Fruit fly (Drosophila melanogaster) whole organism, embryonic: ENCODE measurements around the gene Snapin.

Experiments
- BEAF-32 ChIP-seq: fragments of 200-800 bp; sonication (Bioruptor generic); optimal IDR thresholded peaks from 3 replicates; lab custom pipeline; 2017; ENCODE audit warnings: missing biosample characterization, missing genetic modification characterization, mild to moderate bottlenecking, moderate library complexity, missing genetic modification reagents
- CG10267 ChIP-seq: fragments of 200-800 bp; sonication (Bioruptor generic); optimal IDR thresholded peaks from 2 replicates; lab custom pipeline; 2018; ENCODE audit warnings: missing biosample characterization, mild to moderate bottlenecking, missing genetic modification characterization, moderate library complexity
- CG10959 ChIP-seq: fragments of 200-800 bp; sonication (Bioruptor generic); IDR thresholded peaks from 2 replicates; pipeline ENCODE4 v1.3.6; 2022; ENCODE audit warnings: missing biosample characterization, missing genetic modification characterization
- CG11247 ChIP-seq: fragments of 200-800 bp; sonication (Bioruptor generic); IDR thresholded peaks from 2 replicates; pipeline ENCODE4 v1.3.6; 2022; ENCODE audit warnings: missing biosample characterization, missing genetic modification characterization
- CG13624 ChIP-seq: fragments of 200-800 bp; sonication (Bioruptor generic); optimal IDR thresholded peaks from 2 replicates; lab custom pipeline; 2016; ENCODE audit warnings: missing biosample characterization, missing genetic modification characterization
- CG15011 ChIP-seq: fragments of 200-800 bp; sonication (Bioruptor generic); optimal IDR thresholded peaks from 3 replicates; lab custom pipeline; 2018; ENCODE audit warnings: missing biosample characterization, mild to moderate bottlenecking, missing genetic modification characterization
- CG1529 ChIP-seq: fragments of 200-800 bp; sonication (Bioruptor generic); optimal IDR thresholded peaks from 3 replicates; lab custom pipeline; 2018; ENCODE audit warnings: missing biosample characterization, missing genetic modification characterization
- CG17359 ChIP-seq: fragments of 200-800 bp; sonication (Bioruptor generic); optimal IDR thresholded peaks from 3 replicates; lab custom pipeline; 2018; ENCODE audit warnings: missing biosample characterization, mild to moderate bottlenecking, missing genetic modification characterization, moderate library complexity
- CG18011 ChIP-seq: fragments of 200-800 bp; sonication (Bioruptor generic); optimal IDR thresholded peaks from 2 replicates; lab custom pipeline; 2017; ENCODE audit warnings: missing biosample characterization, missing genetic modification characterization, mild to moderate bottlenecking, moderate library complexity, missing genotype
- CG3065 ChIP-seq: fragments of 200-800 bp; sonication (Bioruptor generic); optimal IDR thresholded peaks from 2 replicates; lab custom pipeline; 2016; ENCODE audit warnings: missing biosample characterization, missing genetic modification characterization
- CG3847 ChIP-seq: fragments of 200-800 bp; sonication (Bioruptor generic); IDR thresholded peaks from 2 replicates; pipeline ENCODE4 v1.3.6; 2022; ENCODE audit warnings: missing biosample characterization, missing genetic modification characterization
- CG4424 ChIP-seq: fragments of 200-800 bp; sonication (Bioruptor generic); optimal IDR thresholded peaks from 3 replicates; lab custom pipeline; 2016; ENCODE audit warnings: missing biosample characterization, missing genetic modification characterization
- CG4617 ChIP-seq: fragments of 200-800 bp; sonication (Bioruptor generic); optimal IDR thresholded peaks from 3 replicates; lab custom pipeline; 2016; ENCODE audit warnings: missing biosample characterization, missing genetic modification characterization, borderline replicate concordance
- CG5245 ChIP-seq: fragments of 200-800 bp; sonication (Bioruptor generic); optimal IDR thresholded peaks from 3 replicates; lab custom pipeline; 2016; ENCODE audit warnings: missing biosample characterization, missing genetic modification characterization
- CG7987 ChIP-seq: fragments of 200-800 bp; sonication (Bioruptor generic); optimal IDR thresholded peaks from 2 replicates; lab custom pipeline; 2018; ENCODE audit warnings: missing biosample characterization, mild to moderate bottlenecking, missing genetic modification characterization, moderate library complexity
- CG8478 ChIP-seq: fragments of >200 bp; optimal IDR thresholded peaks from 2 replicates; lab custom pipeline; 2018
- CG8944 ChIP-seq: fragments of 200-800 bp; sonication (Bioruptor generic); optimal IDR thresholded peaks from 3 replicates; lab custom pipeline; 2016; ENCODE audit warnings: missing biosample characterization, missing genetic modification characterization
- CG9727 ChIP-seq: fragments of 200-800 bp; sonication (Bioruptor generic); optimal IDR thresholded peaks from 3 replicates; lab custom pipeline; 2017; ENCODE audit warnings: missing biosample characterization, mild to moderate bottlenecking, missing genetic modification characterization
- Dref ChIP-seq: fragments of 200-800 bp; sonication (Bioruptor generic); IDR thresholded peaks from 2 replicates; pipeline ENCODE4 v1.3.6; 2022; ENCODE audit warnings: missing biosample characterization, missing genetic modification characterization
- Hr78 ChIP-seq, 2 experiments: fragments of 200-800 bp in 1 of 2; fragments of >200 bp in 1 of 2; sonication (Bioruptor generic) in 1 of 2; optimal IDR thresholded peaks; 2 replicates each; lab custom pipeline; 2017 to 2019; ENCODE audit warnings: missing biosample characterization in 2 of 2, missing genetic modification characterization in 2 of 2, mild to moderate bottlenecking in 1 of 2, moderate library complexity in 1 of 2
- Jarid2 ChIP-seq: fragments of 200-800 bp; sonication (Bioruptor generic); optimal IDR thresholded peaks from 3 replicates; lab custom pipeline; 2017; ENCODE audit warnings: mild to moderate bottlenecking, missing biosample characterization, missing genetic modification reagents, missing genetic modification characterization
- Nf-YA ChIP-seq: fragments of 200-800 bp; sonication (Bioruptor generic); IDR thresholded peaks from 2 replicates; pipeline ENCODE4 v1.3.6; 2022; ENCODE audit warnings: missing biosample characterization, missing genetic modification characterization
- Nf-YC ChIP-seq: fragments of 200-800 bp; optimal IDR thresholded peaks from 3 replicates; lab custom pipeline; 2019; ENCODE audit warnings: missing biosample characterization, mild to moderate bottlenecking, missing genetic modification characterization, moderate library complexity
- Scr ChIP-seq: fragments of 200-800 bp; sonication (Bioruptor generic); IDR thresholded peaks from 2 replicates; pipeline ENCODE4 v1.3.6; 2022; ENCODE audit warnings: missing biosample characterization, missing genetic modification characterization; ENCODE audit not compliant: partially characterized antibody
- Side ChIP-seq: fragments of 200-800 bp; sonication (Bioruptor generic); optimal IDR thresholded peaks from 2 replicates; lab custom pipeline; 2016; ENCODE audit warnings: missing biosample characterization, missing genetic modification characterization
- Sox102F ChIP-seq: fragments of 200-800 bp; sonication (Bioruptor generic); optimal IDR thresholded peaks from 2 replicates; lab custom pipeline; 2018; ENCODE audit warnings: missing biosample characterization, mild to moderate bottlenecking, missing genetic modification characterization, moderate library complexity
- Spps ChIP-seq: fragments of 200-800 bp; sonication (Bioruptor generic); optimal IDR thresholded peaks from 2 replicates; lab custom pipeline; 2018; ENCODE audit warnings: missing biosample characterization, mild to moderate bottlenecking, missing genetic modification characterization
- Trl ChIP-seq, 3 experiments: fragments of >200 bp in 2 of 3; fragments of 200-800 bp in 1 of 3; sonication (Bioruptor generic) in 1 of 3; optimal IDR thresholded peaks; 2 replicates in 1 of 3; 3 replicates in 2 of 3; lab custom pipeline; 2016 to 2017; ENCODE audit warnings: missing biosample characterization in 1 of 3, missing genetic modification characterization in 1 of 3
- ab ChIP-seq: fragments of 200-800 bp; sonication (Bioruptor generic); optimal IDR thresholded peaks from 2 replicates; lab custom pipeline; 2016; ENCODE audit warnings: missing biosample characterization, missing genetic modification characterization
- ase ChIP-seq: fragments of 200-800 bp; sonication (Bioruptor generic); IDR thresholded peaks from 3 replicates; pipeline ENCODE4 v1.3.6; 2022; ENCODE audit warnings: missing biosample characterization, missing genetic modification characterization
- cg ChIP-seq: fragments of 200-800 bp; sonication (Bioruptor generic); optimal IDR thresholded peaks from 3 replicates; lab custom pipeline; 2019; ENCODE audit warnings: missing biosample characterization, mild to moderate bottlenecking, missing genetic modification characterization, moderate library complexity
- chif ChIP-seq, 2 experiments: fragments of 200-800 bp; sonication (Bioruptor generic); optimal IDR thresholded peaks; 3 replicates each; lab custom pipeline; 2016; ENCODE audit warnings: missing biosample characterization in 2 of 2, missing genetic modification characterization in 2 of 2
- crol ChIP-seq: fragments of 200-800 bp; sonication (Bioruptor generic); IDR thresholded peaks from 2 replicates; pipeline ENCODE4 v1.3.6; 2022; ENCODE audit warnings: missing biosample characterization, missing genetic modification characterization
- cwo ChIP-seq: fragments of 200-800 bp; sonication (Bioruptor generic); optimal IDR thresholded peaks from 3 replicates; lab custom pipeline; 2017; ENCODE audit warnings: missing biosample characterization, missing genetic modification characterization, mild to moderate bottlenecking, moderate library complexity, missing genetic modification reagents
- fd64A ChIP-seq: fragments of 200-800 bp; sonication (Bioruptor generic); optimal IDR thresholded peaks from 3 replicates; lab custom pipeline; 2018; ENCODE audit warnings: missing biosample characterization, mild to moderate bottlenecking, missing genetic modification characterization
- gce ChIP-seq: fragments of 200-800 bp; sonication (Bioruptor generic); IDR thresholded peaks from 3 replicates; pipeline ENCODE4 v1.3.6; 2022; ENCODE audit warnings: missing biosample characterization, missing genetic modification characterization
- inv ChIP-seq: fragments of 200-800 bp; sonication (Bioruptor generic); IDR thresholded peaks from 2 replicates; pipeline ENCODE4 v1.3.6; 2022; ENCODE audit warnings: missing biosample characterization, missing genetic modification characterization; ENCODE audit not compliant: partially characterized antibody
- lab ChIP-seq: fragments of 200-800 bp; sonication (Bioruptor generic); optimal IDR thresholded peaks from 3 replicates; lab custom pipeline; 2017; ENCODE audit warnings: missing biosample characterization, missing genetic modification characterization, mild to moderate bottlenecking, moderate library complexity, missing genetic modification reagents
- mirr ChIP-seq: fragments of 200-800 bp; sonication (Bioruptor generic); optimal IDR thresholded peaks from 3 replicates; lab custom pipeline; 2018; ENCODE audit warnings: missing biosample characterization, mild to moderate bottlenecking, missing genetic modification characterization
- mld ChIP-seq: fragments of 200-800 bp; sonication (Bioruptor generic); IDR thresholded peaks from 3 replicates; pipeline ENCODE4 v1.3.6; 2022; ENCODE audit warnings: missing biosample characterization, missing genetic modification characterization; ENCODE audit not compliant: partially characterized antibody
- pan ChIP-seq, 4 experiments: fragments of >200 bp in 3 of 4; fragments of 200-800 bp in 1 of 4; sonication (Bioruptor generic) in 1 of 4; optimal IDR thresholded peaks in 3 of 4; IDR thresholded peaks in 1 of 4; 2 replicates each; pipeline versions ENCODE4 v1.3.6 to Lab custom; 2017 to 2022; ENCODE audit warnings: missing biosample characterization in 2 of 4, missing genetic modification characterization in 2 of 4, mixed read lengths in 1 of 4
- phol ChIP-seq: fragments of 200-800 bp; sonication (Bioruptor generic); optimal IDR thresholded peaks from 3 replicates; lab custom pipeline; 2018; ENCODE audit warnings: missing biosample characterization, mild to moderate bottlenecking, missing genetic modification characterization, moderate library complexity
- rib ChIP-seq: fragments of 200-800 bp; sonication (Bioruptor generic); IDR thresholded peaks from 2 replicates; pipeline ENCODE4 v1.3.6; 2022; ENCODE audit warnings: missing biosample characterization, missing genetic modification characterization
- run ChIP-seq: fragments of 200-800 bp; sonication (Bioruptor generic); optimal IDR thresholded peaks from 3 replicates; lab custom pipeline; 2018; ENCODE audit warnings: missing biosample characterization, mild to moderate bottlenecking, missing genetic modification characterization
- stwl ChIP-seq: fragments of 200-800 bp; sonication (Bioruptor generic); optimal IDR thresholded peaks from 3 replicates; lab custom pipeline; 2018; ENCODE audit warnings: missing biosample characterization, mild to moderate bottlenecking, missing genetic modification characterization, moderate library complexity
- tup ChIP-seq: fragments of 200-800 bp; sonication (Bioruptor generic); optimal IDR thresholded peaks from 2 replicates; lab custom pipeline; 2016; ENCODE audit warnings: missing biosample characterization, mild to moderate bottlenecking, missing genetic modification characterization, moderate library complexity
- wor ChIP-seq: fragments of 200-800 bp; sonication (Bioruptor generic); IDR thresholded peaks from 2 replicates; pipeline ENCODE4 v1.3.6; 2022; ENCODE audit warnings: missing biosample characterization, missing genetic modification characterization

Snapin gene

dm6 chr2L:2748480-2749143 lies 10.9 kb downstream of the Snapin start (continued):
- TF ChIP-seq CG13624 (GFP tag; lab: Kevin White, UChicago) (peak; percentile 83), ase (GFP tag; lab: Robert Waterston, UW) (peak; percentile 80), Hr78 (GFP tag; optimal IDR thresholded peaks at IDR 0.05; lab: Kevin White, UChicago) (peak in 1 of 2 experiments; percentile 9), cwo (GFP tag; lab: Kevin White, UChicago) (peak; percentile 79), stwl (peak; percentile 94), Nf-YC (tag; lab: Kevin White, UChicago) (peak; percentile 85), CG10959 (GFP tag; lab: Robert Waterston, UW) (peak; percentile 63), lab (peak; percentile 94), inv (peak; percentile 36; the same call in 1 of the 2 replicates), CG3847 (GFP tag; lab: Robert Waterston, UW) (peak; percentile 96), rib (GFP tag; lab: Robert Waterston, UW) (peak; percentile 82), CG1529 (GFP tag; lab: Kevin White, UChicago) (peak; percentile 55), cg (GFP tag; lab: Kevin White, UChicago) (no peak), Scr (GFP tag; lab: Robert Waterston, UW) (peak; percentile 56; the same call in 1 of the 2 replicates), ab (peak; percentile 2), CG10267 (peak; percentile 96), CG4424 (GFP tag; lab: Kevin White, UChicago) (peak; percentile 89), run (peak; percentile 67), Spps (tag; lab: Kevin White, UChicago) (peak; percentile 30), mirr (GFP tag; lab: Kevin White, UChicago) (peak; percentile 94), chif (GFP tag; optimal IDR thresholded peaks at IDR 0.05; lab: Kevin White, UChicago) (peak; percentile 72 to 74), CG17359 (peak; percentile 76), pan (optimal IDR thresholded peaks at IDR 0.05; lab: Kevin White, UChicago) (no peak), pan (GFP tag; optimal IDR thresholded peaks at IDR 0.05 in 1 of 2, IDR thresholded peaks at IDR 0.05 in 1 of 2) (peak in 1 of 2 experiments; percentile 88), Sox102F (GFP tag; lab: Kevin White, UChicago) (peak; percentile 75), CG5245 (peak; percentile 86), Jarid2 (GFP tag; lab: Kevin White, UChicago) (peak; percentile 45), wor (GFP tag; lab: Robert Waterston, UW) (no peak; the same call in 1 of the 2 replicates), Side (GFP tag; lab: Kevin White, UChicago) (peak; percentile 84), phol (tag; lab: Kevin White, UChicago) (peak; percentile 86), CG4617 (peak; percentile 80), CG18011 (peak; percentile 74), Dref (GFP tag; lab: Robert Waterston, UW) (peak; percentile 54), CG8944 (GFP tag; lab: Kevin White, UChicago) (peak; percentile 80), BEAF-32 (peak; percentile 53), tup (GFP tag; lab: Kevin White, UChicago) (peak; percentile 80), gce (GFP tag; lab: Robert Waterston, UW) (peak; percentile 63; the same call in 2 of the 3 replicates), Trl (optimal IDR thresholded peaks at IDR 0.05; lab: Kevin White, UChicago) (no peak), Trl (GFP tag; optimal IDR thresholded peaks at IDR 0.05; lab: Kevin White, UChicago) (peak; percentile 81), CG15011 (GFP tag; lab: Kevin White, UChicago) (no peak), CG8478 (lab: Kevin White, UChicago) (no peak), Nf-YA (GFP tag; lab: Robert Waterston, UW) (peak; percentile 64; the same call in 1 of the 2 replicates), mld (no peak), CG9727 (GFP tag; lab: Kevin White, UChicago) (peak; percentile 83), CG11247 (peak; percentile 90), crol (GFP tag; lab: Robert Waterston, UW) (no peak), fd64A (GFP tag; lab: Kevin White, UChicago) (peak; percentile 31), CG7987 (peak; percentile 85), CG3065 (peak; percentile 67)
